Worm (Caenorhabditis elegans) whole organism, L3 larva: ENCODE measurements around the gene W03H9.2.

ENCODE experiments used
- R02D3.7 ChIP-seq: fragments of 150-350 bp; optimal IDR thresholded peaks from 2 replicates; lab custom pipeline; 2014; ENCODE audit warnings: missing biosample characterization, missing genetic modification characterization
- ZK546.5 ChIP-seq: sonication (generic microtip); optimal IDR thresholded peaks from 2 replicates; lab custom pipeline; 2017; ENCODE audit warnings: missing biosample characterization, missing genetic modification characterization
- aly-2 ChIP-seq: fragments of 150-350 bp; optimal IDR thresholded peaks from 2 replicates; lab custom pipeline; 2014; ENCODE audit warnings: missing biosample characterization, missing genetic modification characterization
- ama-1 ChIP-seq: fragments of 150-350 bp; optimal IDR thresholded peaks from 2 replicates; lab custom pipeline; 2018
- ceh-16 ChIP-seq: sonication (generic microtip); optimal IDR thresholded peaks from 2 replicates; lab custom pipeline; 2017; ENCODE audit warnings: missing biosample characterization, missing genetic modification characterization
- ceh-28 ChIP-seq: fragments of 150-350 bp; optimal IDR thresholded peaks from 2 replicates; lab custom pipeline; 2014; ENCODE audit warnings: missing biosample characterization, missing genetic modification reagents, missing genetic modification characterization
- ceh-82 ChIP-seq: fragments of 150-350 bp; optimal IDR thresholded peaks from 2 replicates; lab custom pipeline; 2014; ENCODE audit warnings: missing biosample characterization, missing genetic modification characterization
- ceh-9 ChIP-seq: sonication (generic microtip); optimal IDR thresholded peaks from 2 replicates; lab custom pipeline; 2018; ENCODE audit warnings: missing biosample characterization, missing genetic modification characterization
- daf-12 ChIP-seq: fragments of 150-350 bp; optimal IDR thresholded peaks from 2 replicates; lab custom pipeline; 2014; ENCODE audit warnings: missing biosample characterization, missing genetic modification reagents, missing genetic modification characterization
- egl-5 ChIP-seq: fragments of 150-350 bp; optimal IDR thresholded peaks from 2 replicates; lab custom pipeline; 2017; ENCODE audit warnings: missing biosample characterization, missing genetic modification reagents, missing genetic modification characterization, inconsistent platforms
- elt-2 ChIP-seq: sonication (generic microtip); optimal IDR thresholded peaks from 2 replicates; lab custom pipeline; 2016; ENCODE audit warnings: missing genetic modification reagents, mild to moderate bottlenecking, missing genetic modification characterization, missing compliant biosample characterization
- elt-3 ChIP-seq, 3 experiments: fragments of 150-350 bp in 1 of 3; sonication (generic microtip) in 2 of 3; optimal IDR thresholded peaks; 2 replicates in 2 of 3; 4 replicates in 1 of 3; lab custom pipeline; 2014 to 2017; ENCODE audit warnings: missing biosample characterization in 3 of 3, missing genetic modification characterization in 3 of 3
- eor-1 ChIP-seq, 2 experiments: fragments of 150-350 bp; optimal IDR thresholded peaks; 2 replicates each; lab custom pipeline; 2014 to 2018; ENCODE audit warnings: missing biosample characterization in 2 of 2, missing genetic modification characterization in 2 of 2
- fkh-10 ChIP-seq: sonication (generic microtip); optimal IDR thresholded peaks from 2 replicates; lab custom pipeline; 2017; ENCODE audit warnings: missing biosample characterization, missing genetic modification reagents, missing genetic modification characterization
- fkh-2 ChIP-seq: fragments of 150-350 bp; optimal IDR thresholded peaks from 2 replicates; lab custom pipeline; 2014; ENCODE audit warnings: missing biosample characterization, missing genetic modification reagents, missing genetic modification characterization
- lin-39 ChIP-seq: fragments of 150-350 bp; optimal IDR thresholded peaks from 2 replicates; lab custom pipeline; 2018; ENCODE audit warnings: missing biosample characterization, missing genetic modification reagents, missing genetic modification characterization
- mdl-1 ChIP-seq: fragments of 150-350 bp; optimal IDR thresholded peaks from 2 replicates; lab custom pipeline; 2014; ENCODE audit warnings: missing biosample characterization, missing genetic modification characterization
- mml-1 ChIP-seq: fragments of 150-350 bp; sonication (generic microtip); optimal IDR thresholded peaks from 3 replicates; lab custom pipeline; 2014; ENCODE audit warnings: missing biosample characterization, missing genetic modification characterization
- nhr-12 ChIP-seq: fragments of 150-350 bp; optimal IDR thresholded peaks from 2 replicates; lab custom pipeline; 2014; ENCODE audit warnings: missing biosample characterization, missing genetic modification characterization
- nhr-23 ChIP-seq: fragments of 150-350 bp; optimal IDR thresholded peaks from 2 replicates; lab custom pipeline; 2014; ENCODE audit warnings: missing biosample characterization, missing genetic modification reagents, missing genetic modification characterization
- nhr-237 ChIP-seq: fragments of 150-350 bp; optimal IDR thresholded peaks from 2 replicates; lab custom pipeline; 2014; ENCODE audit warnings: missing biosample characterization, missing genetic modification characterization
- nhr-25 ChIP-seq: sonication (generic microtip); optimal IDR thresholded peaks from 2 replicates; lab custom pipeline; 2017; ENCODE audit warnings: missing biosample characterization, missing genetic modification characterization
- nhr-28 ChIP-seq: fragments of 150-350 bp; optimal IDR thresholded peaks from 2 replicates; lab custom pipeline; 2014; ENCODE audit warnings: missing biosample characterization, missing genetic modification characterization
- nhr-43 ChIP-seq: sonication (generic microtip); optimal IDR thresholded peaks from 2 replicates; lab custom pipeline; 2016; ENCODE audit warnings: mild to moderate bottlenecking, missing genetic modification characterization, missing compliant biosample characterization; ENCODE audit not compliant: poor library complexity, severe bottlenecking
- nhr-67 ChIP-seq: fragments of 150-350 bp; optimal IDR thresholded peaks from 2 replicates; lab custom pipeline; 2014; ENCODE audit warnings: missing biosample characterization, missing genetic modification characterization
- nhr-76 ChIP-seq: fragments of 150-350 bp; sonication (generic microtip); optimal IDR thresholded peaks from 5 replicates; lab custom pipeline; 2014; ENCODE audit warnings: missing biosample characterization, missing genetic modification characterization
- pha-4 ChIP-seq: fragments of 150-350 bp; optimal IDR thresholded peaks from 2 replicates; lab custom pipeline; 2014; ENCODE audit warnings: missing biosample characterization, missing genetic modification reagents, missing genetic modification characterization
- pqm-1 ChIP-seq: fragments of 150-350 bp; optimal IDR thresholded peaks from 2 replicates; lab custom pipeline; 2017; ENCODE audit warnings: missing biosample characterization, missing genetic modification characterization, inconsistent platforms
- skn-1 ChIP-seq: fragments of 150-350 bp; optimal IDR thresholded peaks from 2 replicates; lab custom pipeline; 2014; ENCODE audit warnings: missing biosample characterization, missing genetic modification characterization
- snpc-4 ChIP-seq: fragments of 150-350 bp; optimal IDR thresholded peaks from 2 replicates; lab custom pipeline; 2014; ENCODE audit warnings: missing biosample characterization, missing genetic modification characterization
- tbx-2 ChIP-seq: sonication (generic microtip); optimal IDR thresholded peaks from 2 replicates; lab custom pipeline; 2016; ENCODE audit warnings: mild to moderate bottlenecking, missing genetic modification characterization, missing compliant biosample characterization
- unc-39 ChIP-seq: sonication (generic microtip); optimal IDR thresholded peaks from 4 replicates; lab custom pipeline; 2017; ENCODE audit warnings: missing biosample characterization, missing genetic modification characterization
- unc-62 ChIP-seq: fragments of 150-350 bp; sonication (generic microtip); optimal IDR thresholded peaks from 4 replicates; lab custom pipeline; 2014; ENCODE audit warnings: missing biosample characterization, missing genetic modification reagents, missing genetic modification characterization
- zag-1 ChIP-seq: fragments of 150-350 bp; optimal IDR thresholded peaks from 2 replicates; lab custom pipeline; 2014; ENCODE audit warnings: missing biosample characterization, missing genetic modification characterization
- ztf-11 ChIP-seq: fragments of 150-350 bp; optimal IDR thresholded peaks from 2 replicates; lab custom pipeline; 2014; ENCODE audit warnings: missing biosample characterization, missing genetic modification characterization
- ztf-4 ChIP-seq: fragments of 150-350 bp; optimal IDR thresholded peaks from 2 replicates; lab custom pipeline; 2014; ENCODE audit warnings: missing biosample characterization, missing genetic modification characterization

The W03H9.2 gene

DNA sequence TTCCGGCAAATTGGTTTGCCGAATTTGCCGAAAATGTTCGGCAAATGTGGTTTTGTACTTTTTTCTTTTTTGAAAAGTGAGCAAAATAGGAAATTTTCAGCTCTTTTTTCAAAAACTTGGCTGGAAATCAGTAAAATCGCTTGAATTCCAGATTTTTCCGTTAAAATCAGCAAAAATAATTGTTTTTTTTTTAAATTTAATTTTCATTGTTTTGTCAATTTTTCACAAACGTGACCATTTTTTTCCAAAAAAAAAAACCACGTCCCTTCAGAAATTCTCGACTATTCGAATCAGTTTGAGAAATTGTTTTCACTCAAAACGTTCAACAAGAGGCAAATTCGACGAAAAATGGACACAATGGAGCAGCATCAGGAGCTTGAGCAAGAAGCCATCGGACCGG, 6.1 kb downstream of the W03H9.2 start, which contains the start of gene K09E4.1:
Gene K09E4.1 (plus strand): TSS at position 301 of the 400 bp plus-strand sequence.
- TF ChIP-seq ceh-82 (tag; lab: Kevin White, UChicago): no peak
- no peak for TF ChIP-seq eor-1 (tag; optimal IDR thresholded peaks at IDR 0.05; lab: Kevin White, UChicago)
- no peak for TF ChIP-seq elt-3 (tag; optimal IDR thresholded peaks at IDR 0.05; lab: Kevin White, UChicago)
- no peak for TF ChIP-seq fkh-10 (GFP tag; lab: Kevin White, UChicago)
- no peak for TF ChIP-seq ceh-9 (tag; lab: Kevin White, UChicago)
- TF ChIP-seq ZK546.5 (tag; lab: Kevin White, UChicago): no peak
- no peak for TF ChIP-seq mml-1 (tag; lab: Kevin White, UChicago)
- no peak for TF ChIP-seq nhr-67 (tag; lab: Kevin White, UChicago)
- no peak for TF ChIP-seq elt-2 (tag; lab: Kevin White, UChicago)
- TF ChIP-seq nhr-12 (tag; lab: Kevin White, UChicago): no peak
- no peak for TF ChIP-seq R02D3.7 (tag; lab: Kevin White, UChicago)
- TF ChIP-seq daf-12 (tag; lab: Kevin White, UChicago): no peak
- no peak for TF ChIP-seq ztf-11 (tag; lab: Kevin White, UChicago)
- TF ChIP-seq nhr-28 (tag; lab: Kevin White, UChicago): no peak
- TF ChIP-seq unc-39: no peak
- TF ChIP-seq, all 47 proteins: peak for 0

DNA sequence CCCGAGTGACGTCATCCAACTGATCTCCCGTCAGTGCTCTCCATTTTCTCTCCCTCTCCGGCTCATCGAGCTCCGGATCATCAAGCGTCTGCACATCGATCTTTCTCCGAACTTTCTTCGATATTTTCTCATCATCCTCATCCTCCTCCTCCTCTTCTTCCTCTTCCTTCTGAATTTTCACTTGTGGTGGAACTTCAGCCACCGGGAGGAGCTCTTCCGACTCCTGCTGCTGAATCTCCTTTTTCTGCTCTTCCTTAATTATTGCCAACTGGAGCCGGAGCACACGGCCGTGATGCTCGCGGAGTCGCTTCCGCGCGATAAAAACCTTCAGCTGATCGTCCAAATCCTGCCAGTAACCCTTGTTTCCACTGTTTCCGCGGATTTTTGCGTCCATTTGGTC, 7.4 kb downstream of the W03H9.2 start:
- TF ChIP-seq nhr-43 (tag; lab: Kevin White, UChicago) (no peak), nhr-237 (tag; lab: Kevin White, UChicago) (no peak), nhr-76 (tag; lab: Kevin White, UChicago) (no peak)

DNA sequence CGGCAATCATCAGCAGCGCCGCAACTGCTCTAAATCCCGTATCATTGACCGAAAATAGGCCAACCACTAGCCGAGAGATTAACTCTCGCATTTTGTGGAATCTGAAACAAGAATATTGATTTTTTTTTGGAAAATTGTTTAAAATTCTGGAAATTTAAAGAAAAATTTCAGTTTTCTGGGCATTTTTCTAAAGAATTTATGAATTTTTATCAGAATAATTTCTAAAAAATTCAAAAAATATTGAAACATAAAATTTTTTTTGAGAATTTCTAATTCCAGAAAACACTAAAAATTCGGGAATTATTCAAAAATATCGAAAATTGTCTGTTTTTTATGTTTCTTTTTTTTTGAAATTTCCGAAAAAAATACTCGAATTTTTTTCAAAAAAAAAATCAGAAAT, 10.9 kb downstream of the W03H9.2 start, which contains the start of gene algn-3:
Gene algn-3 (minus strand): TSS at position 101 of the 400 bp plus-strand sequence.
- no peak for TF ChIP-seq unc-62 (GFP tag; lab: Kevin White, UChicago)
- no peak for TF ChIP-seq ZK546.5 (tag; lab: Kevin White, UChicago)
- TF ChIP-seq fkh-2 (tag; lab: Kevin White, UChicago): no peak
- TF ChIP-seq elt-2 (tag; lab: Kevin White, UChicago): no peak
- no peak for TF ChIP-seq zag-1 (tag; lab: Kevin White, UChicago)
- TF ChIP-seq nhr-12 (tag; lab: Kevin White, UChicago): no peak
- TF ChIP-seq ztf-11 (tag; lab: Kevin White, UChicago): no peak
- no peak for TF ChIP-seq elt-3 (tag; optimal IDR thresholded peaks at IDR 0.05; lab: Kevin White, UChicago)
- TF ChIP-seq aly-2: no peak
- TF ChIP-seq, all 47 proteins: peak for 0

DNA sequence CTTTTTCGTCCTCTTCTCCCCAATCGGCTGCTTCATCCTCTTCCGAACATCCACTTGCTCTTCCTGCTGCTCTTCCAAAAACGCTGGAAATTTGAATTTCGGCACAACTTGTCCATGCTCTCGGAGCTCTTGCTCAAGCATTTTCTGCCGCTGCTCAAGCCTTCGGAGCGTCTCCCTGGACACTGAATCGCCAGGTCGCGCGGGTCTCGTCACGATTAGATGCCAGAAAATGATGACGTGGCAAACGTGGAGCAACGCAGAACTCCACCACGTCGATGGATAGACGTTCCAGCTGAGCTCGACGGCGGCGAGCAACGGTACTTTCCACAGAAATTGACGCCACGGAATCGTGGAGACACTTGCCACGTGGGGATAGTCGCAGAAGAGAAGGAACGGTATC, 14.5 kb downstream of the W03H9.2 start:
- TF ChIP-seq ztf-4 (no peak), nhr-237 (tag; lab: Kevin White, UChicago) (no peak), ZK546.5 (tag; lab: Kevin White, UChicago) (no peak), nhr-67 (tag; lab: Kevin White, UChicago) (no peak), lin-39 (tag; lab: Kevin White, UChicago) (no peak), skn-1 (no peak), aly-2 (no peak), elt-2 (tag; lab: Kevin White, UChicago) (no peak), egl-5 (tag; lab: Kevin White, UChicago) (no peak), nhr-25 (tag; lab: Kevin White, UChicago) (no peak), nhr-28 (tag; lab: Kevin White, UChicago) (no peak), pqm-1 (tag; lab: Kevin White, UChicago) (no peak), unc-62 (GFP tag; lab: Kevin White, UChicago) (no peak), daf-12 (tag; lab: Kevin White, UChicago) (no peak), ceh-82 (tag; lab: Kevin White, UChicago) (no peak), ama-1 (lab: Kevin White, UChicago) (no peak), tbx-2 (tag; lab: Kevin White, UChicago) (no peak), nhr-23 (tag; lab: Kevin White, UChicago) (no peak), ceh-16 (tag; lab: Kevin White, UChicago) (no peak)

DNA sequence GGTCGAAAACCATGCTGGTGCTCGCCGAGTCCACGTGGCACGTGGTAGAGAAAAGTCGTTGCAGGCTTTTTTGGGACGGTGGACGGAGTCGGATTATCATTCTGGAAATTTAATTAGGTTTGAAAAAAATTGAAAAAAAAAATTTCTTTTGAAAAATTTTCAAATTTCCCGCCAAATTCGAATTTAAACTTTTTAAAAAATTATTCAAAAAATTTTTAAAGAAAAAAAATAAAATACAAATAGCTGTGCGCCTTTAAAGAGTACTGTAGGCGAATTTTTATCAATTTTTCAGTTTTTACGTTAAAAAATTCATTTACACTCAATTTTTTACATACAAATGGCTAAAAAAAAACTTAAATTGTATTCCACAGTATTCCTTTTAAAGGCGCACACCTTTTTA, 16.8 kb downstream of the W03H9.2 start, which contains the start of gene K09E4.3:
Gene K09E4.3 (minus strand): TSS at position 101 of the 400 bp plus-strand sequence.
- TF ChIP-seq nhr-12 (tag; lab: Kevin White, UChicago) (no peak), mdl-1 (no peak), elt-3 (tag; optimal IDR thresholded peaks at IDR 0.05; lab: Kevin White, UChicago) (no peak), snpc-4 (tag; lab: Kevin White, UChicago) (no peak), ztf-11 (tag; lab: Kevin White, UChicago) (no peak), pha-4 (tag; lab: Kevin White, UChicago) (no peak), ceh-28 (tag; lab: Kevin White, UChicago) (no peak), fkh-2 (tag; lab: Kevin White, UChicago) (no peak), elt-2 (tag; lab: Kevin White, UChicago) (no peak), ceh-9 (tag; lab: Kevin White, UChicago) (no peak)
- TF ChIP-seq, all 47 proteins: peak for 0
